Fruit fly (Drosophila melanogaster) whole organism, pupa: ENCODE data around the gene Obp19c.
A peak's percentile ranks its signal among the peaks of the same experiment; 100 is the strongest.

Experiments used
- CG10348 ChIP-seq: fragments of 200-800 bp; sonication (Bioruptor generic); IDR thresholded peaks from 2 replicates; pipeline ENCODE4 v1.3.6; 2022; ENCODE audit warnings: missing biosample characterization, missing genetic modification characterization
- CG12605 ChIP-seq: fragments of 200-800 bp; sonication (Bioruptor generic); IDR thresholded peaks from 2 replicates; pipeline ENCODE4 v1.3.6; 2022; ENCODE audit warnings: missing biosample characterization, missing genetic modification characterization
- CG13204 ChIP-seq: fragments of 200-800 bp; sonication (Bioruptor generic); optimal IDR thresholded peaks from 2 replicates; lab custom pipeline; 2018; ENCODE audit warnings: missing biosample characterization, mild to moderate bottlenecking, missing genetic modification characterization, moderate library complexity
- CG14655 ChIP-seq: fragments of 200-800 bp; sonication (Bioruptor generic); optimal IDR thresholded peaks from 3 replicates; lab custom pipeline; 2017; ENCODE audit warnings: mild to moderate bottlenecking, missing biosample characterization, missing genetic modification reagents, missing genetic modification characterization
- CG15710 ChIP-seq: fragments of 200-800 bp; sonication (Bioruptor generic); optimal IDR thresholded peaks from 2 replicates; lab custom pipeline; 2018; ENCODE audit warnings: missing biosample characterization, mild to moderate bottlenecking, missing genetic modification characterization, moderate library complexity
- CG17806 ChIP-seq: fragments of 200-800 bp; sonication (Bioruptor generic); optimal IDR thresholded peaks from 2 replicates; lab custom pipeline; 2018; ENCODE audit warnings: missing biosample characterization, mild to moderate bottlenecking, missing genetic modification characterization, moderate library complexity
- CG32121 ChIP-seq: fragments of 200-800 bp; sonication (Bioruptor generic); IDR thresholded peaks from 2 replicates; pipeline ENCODE4 v1.3.6; 2022; ENCODE audit warnings: missing biosample characterization, missing genetic modification characterization
- CG34367 ChIP-seq: fragments of 200-800 bp; sonication (Bioruptor generic); optimal IDR thresholded peaks from 2 replicates; lab custom pipeline; 2018; ENCODE audit warnings: missing biosample characterization, mild to moderate bottlenecking, missing genetic modification characterization
- CG4496 ChIP-seq: fragments of 200-800 bp; sonication (Bioruptor generic); IDR thresholded peaks from 3 replicates; pipeline ENCODE4 v1.3.6; 2022; ENCODE audit warnings: missing biosample characterization, missing genetic modification characterization
- CG8159 ChIP-seq: fragments of 200-800 bp; sonication (Bioruptor generic); optimal IDR thresholded peaks from 3 replicates; lab custom pipeline; 2018; ENCODE audit warnings: missing biosample characterization, mild to moderate bottlenecking, missing genetic modification characterization, moderate library complexity
- CG8301 ChIP-seq: fragments of 200-800 bp; sonication (Bioruptor generic); optimal IDR thresholded peaks from 2 replicates; lab custom pipeline; 2018; ENCODE audit warnings: missing biosample characterization, mild to moderate bottlenecking, missing genetic modification characterization
- CG9948 ChIP-seq: fragments of 200-800 bp; sonication (Bioruptor generic); optimal IDR thresholded peaks from 2 replicates; lab custom pipeline; 2018; ENCODE audit warnings: missing biosample characterization, mild to moderate bottlenecking, missing genetic modification characterization, moderate library complexity
- D1 ChIP-seq: fragments of 200-800 bp; sonication (Bioruptor generic); optimal IDR thresholded peaks from 2 replicates; lab custom pipeline; 2018; ENCODE audit warnings: missing biosample characterization, mild to moderate bottlenecking, missing genetic modification characterization, moderate library complexity
- EcR ChIP-seq: fragments of 200-800 bp; sonication (Bioruptor generic); optimal IDR thresholded peaks from 3 replicates; lab custom pipeline; 2019; ENCODE audit warnings: missing biosample characterization, missing genetic modification characterization, mild to moderate bottlenecking, moderate library complexity, missing genetic modification reagents
- Ets98B ChIP-seq: fragments of 200-800 bp; sonication (Bioruptor generic); IDR thresholded peaks from 2 replicates; pipeline ENCODE4 v1.3.6; 2022; ENCODE audit warnings: missing biosample characterization, missing genetic modification characterization
- Pif1A ChIP-seq: fragments of 200-800 bp; sonication (Bioruptor generic); optimal IDR thresholded peaks from 3 replicates; lab custom pipeline; 2016; ENCODE audit warnings: missing biosample characterization, missing genetic modification characterization
- Pif1B ChIP-seq: fragments of 200-800 bp; sonication (Bioruptor generic); optimal IDR thresholded peaks from 3 replicates; lab custom pipeline; 2016; ENCODE audit warnings: missing biosample characterization, missing genetic modification characterization
- Snoo ChIP-seq: fragments of 200-800 bp; sonication (Bioruptor generic); optimal IDR thresholded peaks from 3 replicates; lab custom pipeline; 2017; ENCODE audit warnings: missing biosample characterization, mild to moderate bottlenecking, missing genetic modification characterization, inconsistent platforms
- fd96Ca ChIP-seq: fragments of 200-800 bp; sonication (Bioruptor generic); IDR thresholded peaks from 3 replicates; pipeline ENCODE4 v1.3.6; 2022; ENCODE audit warnings: missing biosample characterization, missing genetic modification characterization
- gl ChIP-seq: fragments of 200-800 bp; sonication (Bioruptor generic); optimal IDR thresholded peaks from 2 replicates; lab custom pipeline; 2018; ENCODE audit warnings: missing biosample characterization, mild to moderate bottlenecking, missing genetic modification characterization
- rn ChIP-seq: fragments of 200-800 bp; sonication (Bioruptor generic); IDR thresholded peaks from 2 replicates; pipeline ENCODE4 v1.3.6; 2022; ENCODE audit warnings: missing biosample characterization, missing genetic modification characterization

Gene Obp19c

dm6 chrX:20429482-20430204 lies 10.9 kb upstream of the Obp19c start, which contains the start of the genes CG11710 and mal:
TSS of gene CG11710 (minus strand) at chrX:20429673.
TSS of gene mal (plus strand) at chrX:20429675.
- TF ChIP-seq Pif1A (no peak), fd96Ca (GFP tag; lab: Robert Waterston, UW) (peak; percentile 72), CG8159 (peak; percentile 88), CG4496 (GFP tag; lab: Robert Waterston, UW) (peak; percentile 70), EcR (no peak), Snoo (tag; lab: Kevin White, UChicago) (peak; percentile 71), gl (peak; percentile 69), CG9948 (tag; lab: Kevin White, UChicago) (peak; percentile 62), CG10348 (GFP tag; lab: Robert Waterston, UW) (0 out of 2 replicates have a peak, but pooled peaks have one; percentile 22), CG8301 (tag; lab: Kevin White, UChicago) (peak; percentile 83), Ets98B (GFP tag; lab: Robert Waterston, UW) (peak; percentile 60), CG13204 (GFP tag; lab: Kevin White, UChicago) (no peak), CG34367 (tag; lab: Kevin White, UChicago) (peak; percentile 48), Pif1B (GFP tag; lab: Kevin White, UChicago) (peak; percentile 85), CG12605 (GFP tag; lab: Robert Waterston, UW) (no peak), CG15710 (tag; lab: Kevin White, UChicago) (peak; percentile 75), CG14655 (GFP tag; lab: Kevin White, UChicago) (no peak), D1 (tag; lab: Kevin White, UChicago) (no peak), CG17806 (tag; lab: Kevin White, UChicago) (peak; percentile 76), CG32121 (GFP tag; lab: Robert Waterston, UW) (peak; percentile 79), rn (GFP tag; lab: Robert Waterston, UW) (no peak)
- TF ChIP-seq, all 21 proteins: peak for 14

DNA sequence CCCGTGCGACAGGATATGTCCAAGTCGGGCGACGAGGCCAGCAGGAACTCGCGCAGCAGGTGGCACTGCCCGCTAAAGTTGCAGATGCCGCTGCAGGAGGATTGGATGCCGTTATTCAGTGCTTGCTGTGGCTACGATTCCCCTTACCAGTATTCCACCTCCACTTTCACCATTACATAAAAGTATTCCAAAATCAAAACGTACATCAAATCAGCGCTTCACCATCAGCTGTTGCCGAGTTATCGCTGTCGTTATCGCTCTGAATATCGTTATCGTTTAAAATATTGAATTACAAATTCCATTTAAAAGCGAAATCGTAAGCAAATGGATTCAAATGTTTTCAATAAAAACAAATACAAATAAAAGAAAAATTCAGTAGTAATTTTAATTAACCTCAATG lies 8.1 kb upstream of the Obp19c start, which contains the start of gene CG15456:
TSS of gene CG15456 (minus strand) at position 225 of the 400 bp plus-strand sequence.
- TF ChIP-seq CG13204 (GFP tag; lab: Kevin White, UChicago), result no peak
- no peak for TF ChIP-seq CG8301 (tag; lab: Kevin White, UChicago)
- no peak for TF ChIP-seq Snoo (tag; lab: Kevin White, UChicago)
- TF ChIP-seq CG4496 (GFP tag; lab: Robert Waterston, UW), result no peak
- no peak for TF ChIP-seq CG8159
- TF ChIP-seq EcR, result no peak
- TF ChIP-seq CG14655 (GFP tag; lab: Kevin White, UChicago), result no peak
- TF ChIP-seq CG17806 (tag; lab: Kevin White, UChicago), result no peak
- TF ChIP-seq rn (GFP tag; lab: Robert Waterston, UW), result no peak
- TF ChIP-seq gl, result no peak
- no peak for TF ChIP-seq Pif1A
- TF ChIP-seq Pif1B (GFP tag; lab: Kevin White, UChicago), result no peak
- TF ChIP-seq Ets98B (GFP tag; lab: Robert Waterston, UW), result no peak
- TF ChIP-seq, all 21 proteins: peak for 0

DNA sequence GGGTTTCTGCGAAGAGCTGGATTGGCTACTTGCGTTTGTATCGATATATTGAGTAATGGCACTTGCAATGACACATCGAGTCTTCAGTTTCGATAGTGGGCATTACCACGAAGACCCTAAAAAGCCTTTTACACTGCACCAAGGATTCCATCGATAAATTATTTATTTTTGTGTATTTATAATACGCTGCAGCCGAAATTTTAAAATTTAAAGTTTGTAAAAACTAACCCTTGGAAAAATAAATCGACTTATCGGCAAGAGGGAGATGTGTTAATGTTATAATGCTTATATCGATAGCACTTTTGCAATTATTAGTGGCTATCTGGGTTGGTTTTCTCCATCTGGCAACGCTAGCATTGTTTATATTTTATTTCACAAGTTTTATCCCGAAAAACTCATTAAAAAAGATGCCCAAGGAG lies 5.0 kb upstream of the Obp19c start, which contains the start of the genes Pp4-19C and cactin:
TSS of gene Pp4-19C (minus strand) at position 256 of the 419 bp plus-strand sequence.
TSS of gene cactin (plus strand) at position 323 of the 419 bp plus-strand sequence.
- TF ChIP-seq Ets98B (GFP tag; lab: Robert Waterston, UW) (peak; percentile 17; the same call in 1 of the 2 replicates), Pif1B (GFP tag; lab: Kevin White, UChicago) (no peak), CG15710 (tag; lab: Kevin White, UChicago) (peak; percentile 10), CG4496 (GFP tag; lab: Robert Waterston, UW) (0 out of 3 replicates have a peak, but pooled peaks have one; percentile 44)

- TF ChIP-seq Snoo (tag; lab: Kevin White, UChicago) (no peak), CG4496 (GFP tag; lab: Robert Waterston, UW) (no peak), rn (GFP tag; lab: Robert Waterston, UW) (no peak), CG32121 (GFP tag; lab: Robert Waterston, UW) (no peak), CG10348 (GFP tag; lab: Robert Waterston, UW) (no peak), D1 (tag; lab: Kevin White, UChicago) (no peak)
Observed at dm6 chrX:20423158-20423557, 4.4 kb upstream of the Obp19c start.

DNA sequence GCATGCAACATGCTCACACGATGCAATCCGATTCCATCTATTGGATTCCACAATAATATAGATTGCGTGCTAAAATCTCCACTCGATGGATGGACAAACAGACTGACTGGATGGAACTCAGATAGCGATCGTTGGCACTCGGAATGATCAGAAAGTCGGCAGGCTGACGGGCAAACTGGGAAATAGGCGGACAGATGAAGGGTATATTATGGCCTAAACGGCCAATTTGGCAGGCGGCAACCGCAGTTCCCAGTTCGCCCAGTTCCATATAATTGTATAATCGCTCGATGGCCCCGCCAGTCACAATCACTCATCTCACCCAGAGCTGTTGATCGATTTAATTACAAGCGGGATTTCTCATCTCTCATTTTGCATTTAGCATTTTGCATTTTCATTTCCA lies 549 bp upstream of the Obp19c start, which contains the start of gene Obp19d:
TSS of gene Obp19d (plus strand) at position 301 of the 400 bp plus-strand sequence.
- TF ChIP-seq CG34367 (tag; lab: Kevin White, UChicago) (no peak), CG8159 (no peak), CG13204 (GFP tag; lab: Kevin White, UChicago) (no peak), rn (GFP tag; lab: Robert Waterston, UW) (no peak), CG15710 (tag; lab: Kevin White, UChicago) (no peak), Ets98B (GFP tag; lab: Robert Waterston, UW) (no peak), Snoo (tag; lab: Kevin White, UChicago) (no peak), Pif1B (GFP tag; lab: Kevin White, UChicago) (no peak), CG17806 (tag; lab: Kevin White, UChicago) (no peak)

- TF ChIP-seq CG12605 (GFP tag; lab: Robert Waterston, UW) (no peak), CG17806 (tag; lab: Kevin White, UChicago) (no peak), CG15710 (tag; lab: Kevin White, UChicago) (no peak), Ets98B (GFP tag; lab: Robert Waterston, UW) (no peak), CG8301 (tag; lab: Kevin White, UChicago) (no peak), D1 (tag; lab: Kevin White, UChicago) (no peak), CG32121 (GFP tag; lab: Robert Waterston, UW) (no peak), CG34367 (tag; lab: Kevin White, UChicago) (no peak), gl (no peak)
Observed at dm6 chrX:20416433-20416832, 2.3 kb downstream of the Obp19c start, which contains the start of gene Obp19b. TSS of gene Obp19b (plus strand) at chrX:20416733.
